Worm (Caenorhabditis elegans) whole organism, late embryonic: ENCODE measurements around the gene Y113G7B.27.

ENCODE experiments used
- ets-4 ChIP-seq: sonication (generic microtip); optimal IDR thresholded peaks from 2 replicates; lab custom pipeline; 2016; ENCODE audit warnings: missing genetic modification characterization, missing compliant biosample characterization
- nfya-1 ChIP-seq: sonication (generic microtip); optimal IDR thresholded peaks from 2 replicates; lab custom pipeline; 2017; ENCODE audit warnings: missing genetic modification characterization, mild to moderate bottlenecking, missing compliant biosample characterization, antibody characterized with exemption, moderate library complexity
- nhr-11 ChIP-seq: fragments of 150-350 bp; optimal IDR thresholded peaks from 2 replicates; lab custom pipeline; 2014; ENCODE audit warnings: missing biosample characterization, missing genetic modification characterization
- pat-9 ChIP-seq: fragments of 200-800 bp; sonication (Bioruptor generic); optimal IDR thresholded peaks from 2 replicates; lab custom pipeline; 2018; ENCODE audit warnings: mild to moderate bottlenecking, missing genetic modification characterization, moderate library complexity, missing compliant biosample characterization
- sox-2 ChIP-seq: fragments of 200-800 bp; sonication (Bioruptor generic); IDR thresholded peaks from 2 replicates; pipeline ENCODE4 v1.3.6; 2022; ENCODE audit warnings: missing genetic modification reagents, missing genetic modification characterization, missing compliant biosample characterization

DNA sequence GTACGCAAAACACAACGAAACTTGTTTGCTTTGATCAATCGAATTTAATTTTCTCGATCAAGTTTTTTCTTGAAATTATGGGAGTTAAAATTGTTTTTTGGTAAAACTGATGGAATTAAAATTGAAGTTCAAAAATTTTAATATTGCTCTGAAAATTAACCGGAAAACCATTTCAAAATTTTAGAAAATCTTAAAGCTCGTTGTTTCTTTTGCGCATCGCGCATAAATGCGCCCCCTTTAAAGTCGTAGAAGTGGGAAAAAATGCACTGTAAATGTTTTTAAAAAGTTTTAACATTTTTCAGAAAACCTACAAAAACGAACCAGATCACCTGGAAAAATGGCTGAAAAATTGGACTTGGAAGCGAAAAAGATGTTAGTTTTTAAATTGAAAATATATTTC, 10.5 kb downstream of the Y113G7B.27 start, which contains the start of gene fbxa-113:
- no peak for TF ChIP-seq pat-9 (tag; lab: Kevin White, UChicago)
- TF ChIP-seq ets-4 (tag; lab: Kevin White, UChicago) = no peak
- TF ChIP-seq nfya-1 (tag; lab: Kevin White, UChicago) = no peak
- no peak for TF ChIP-seq sox-2
- no peak for TF ChIP-seq nhr-11 (tag; lab: Kevin White, UChicago)
